Worm (Caenorhabditis elegans) whole organism, L1 larva: ENCODE results near the gene lmtr-3.

Experiments used
- C04F5.9 ChIP-seq: sonication (generic microtip); optimal IDR thresholded peaks from 2 replicates; lab custom pipeline; 2016; ENCODE audit warnings: missing genetic modification characterization, missing compliant biosample characterization
- C16A3.4 ChIP-seq: fragments of 150-350 bp; optimal IDR thresholded peaks from 2 replicates; lab custom pipeline; 2014; ENCODE audit warnings: missing biosample characterization, missing genetic modification characterization
- C34B4.2 ChIP-seq: sonication (generic microtip); optimal IDR thresholded peaks from 2 replicates; lab custom pipeline; 2017; ENCODE audit warnings: mild to moderate bottlenecking, missing genetic modification characterization, missing compliant biosample characterization
- Y116A8C.19 ChIP-seq: sonication (generic microtip); optimal IDR thresholded peaks from 2 replicates; lab custom pipeline; 2016; ENCODE audit warnings: missing compliant biosample characterization, missing genetic modification characterization, borderline replicate concordance
- aha-1 ChIP-seq: fragments of 150-350 bp; optimal IDR thresholded peaks from 2 replicates; lab custom pipeline; 2014; ENCODE audit warnings: missing biosample characterization, missing genetic modification characterization
- alr-1 ChIP-seq: fragments of 200-800 bp; sonication (Bioruptor generic); optimal IDR thresholded peaks from 2 replicates; lab custom pipeline; 2018; ENCODE audit warnings: borderline replicate concordance, mild to moderate bottlenecking, missing genetic modification characterization, missing compliant biosample characterization
- blmp-1 ChIP-seq: fragments of 150-350 bp; optimal IDR thresholded peaks from 2 replicates; lab custom pipeline; 2014; ENCODE audit warnings: missing biosample characterization, missing genetic modification characterization
- ceh-63 ChIP-seq: fragments of 200-800 bp; sonication (Bioruptor generic); optimal IDR thresholded peaks from 2 replicates; lab custom pipeline; 2018; ENCODE audit warnings: mild to moderate bottlenecking, missing genetic modification characterization, missing compliant biosample characterization
- ceh-90 ChIP-seq: sonication (generic microtip); optimal IDR thresholded peaks from 2 replicates; lab custom pipeline; 2016; ENCODE audit warnings: missing genetic modification characterization, missing compliant biosample characterization
- ces-1 ChIP-seq: fragments of 150-350 bp; optimal IDR thresholded peaks from 2 replicates; lab custom pipeline; 2014; ENCODE audit warnings: missing biosample characterization, missing genetic modification reagents, missing genetic modification characterization
- egl-13 ChIP-seq: sonication (generic microtip); optimal IDR thresholded peaks from 2 replicates; lab custom pipeline; 2016; ENCODE audit warnings: missing genotype, missing genetic modification reagents, missing genetic modification characterization, missing compliant biosample characterization
- elt-2 ChIP-seq: sonication (generic microtip); optimal IDR thresholded peaks from 2 replicates; lab custom pipeline; 2016; ENCODE audit warnings: missing genetic modification characterization, mild to moderate bottlenecking, inconsistent platforms, missing compliant biosample characterization, missing genetic modification reagents
- elt-3 ChIP-seq, 6 experiments: fragments of 150-350 bp in 1 of 6; sonication (generic microtip); optimal IDR thresholded peaks; 2 replicates each; lab custom pipeline; 2017 to 2018; ENCODE audit warnings: missing biosample characterization in 6 of 6, missing genetic modification characterization in 6 of 6, inconsistent platforms in 1 of 6
- fkh-10 ChIP-seq: sonication (generic microtip); optimal IDR thresholded peaks from 2 replicates; lab custom pipeline; 2017; ENCODE audit warnings: missing biosample characterization, missing genetic modification reagents, missing genetic modification characterization
- fkh-4 ChIP-seq: sonication (generic microtip); optimal IDR thresholded peaks from 2 replicates; lab custom pipeline; 2016; ENCODE audit warnings: missing compliant biosample characterization, missing genetic modification characterization, borderline replicate concordance
- fkh-8 ChIP-seq: sonication (generic microtip); optimal IDR thresholded peaks from 2 replicates; lab custom pipeline; 2016; ENCODE audit warnings: mild to moderate bottlenecking, missing genetic modification characterization, missing compliant biosample characterization
- grh-1 ChIP-seq: fragments of 200-800 bp; sonication (Bioruptor generic); IDR thresholded peaks from 2 replicates; pipeline ENCODE4 v1.3.6; 2022; ENCODE audit warnings: missing genetic modification reagents, missing genetic modification characterization, missing compliant biosample characterization
- hlh-17 ChIP-seq: fragments of 200-800 bp; sonication (Bioruptor generic); optimal IDR thresholded peaks from 2 replicates; lab custom pipeline; 2018; ENCODE audit warnings: missing genetic modification characterization, mild to moderate bottlenecking, missing compliant biosample characterization, moderate library complexity, borderline replicate concordance
- irx-1 ChIP-seq: sonication (generic microtip); optimal IDR thresholded peaks from 2 replicates; lab custom pipeline; 2016; ENCODE audit warnings: missing genetic modification characterization, missing compliant biosample characterization
- lin-13 ChIP-seq: fragments of 150-350 bp; optimal IDR thresholded peaks from 2 replicates; lab custom pipeline; 2014; ENCODE audit warnings: missing biosample characterization, missing genetic modification reagents, missing genetic modification characterization
- lin-14 ChIP-seq: fragments of 200-800 bp; sonication (Bioruptor generic); optimal IDR thresholded peaks from 2 replicates; lab custom pipeline; 2018; ENCODE audit warnings: mild to moderate bottlenecking, missing genetic modification characterization, moderate library complexity, missing compliant biosample characterization
- lin-35 ChIP-seq, 2 experiments: fragments of 150-350 bp; optimal IDR thresholded peaks; 2 replicates each; lab custom pipeline; 2014; ENCODE audit warnings: missing biosample characterization in 2 of 2, missing genetic modification characterization in 2 of 2, missing genetic modification reagents in 2 of 2
- lir-3 ChIP-seq: sonication (generic microtip); optimal IDR thresholded peaks from 2 replicates; lab custom pipeline; 2016; ENCODE audit warnings: mild to moderate bottlenecking, missing genetic modification characterization, moderate library complexity, missing compliant biosample characterization; ENCODE audit not compliant: poor library complexity
- mab-9 ChIP-seq: fragments of 200-800 bp; sonication (Bioruptor generic); IDR thresholded peaks from 2 replicates; pipeline ENCODE4 v1.3.6; 2022; ENCODE audit warnings: missing genetic modification reagents, missing genetic modification characterization, missing compliant biosample characterization
- mep-1 ChIP-seq: fragments of 150-350 bp; optimal IDR thresholded peaks from 2 replicates; lab custom pipeline; 2014; ENCODE audit warnings: missing biosample characterization, missing genetic modification characterization
- nhr-19 ChIP-seq: fragments of 200-800 bp; sonication (Bioruptor generic); conservative IDR thresholded peaks from 2 replicates; pipeline ENCODE4 v1.3.6; 2022; ENCODE audit warnings: missing genetic modification characterization, missing compliant biosample characterization
- nhr-237 ChIP-seq: fragments of 150-350 bp; optimal IDR thresholded peaks from 2 replicates; lab custom pipeline; 2014; ENCODE audit warnings: missing biosample characterization, missing genetic modification characterization
- nhr-47 ChIP-seq: sonication (generic microtip); optimal IDR thresholded peaks from 2 replicates; lab custom pipeline; 2016; ENCODE audit warnings: mild to moderate bottlenecking, missing genetic modification characterization, moderate library complexity, missing compliant biosample characterization
- nhr-76 ChIP-seq: sonication (generic microtip); optimal IDR thresholded peaks from 2 replicates; lab custom pipeline; 2017; ENCODE audit warnings: missing biosample characterization, missing genetic modification characterization
- nhr-77 ChIP-seq: fragments of 150-350 bp; optimal IDR thresholded peaks from 2 replicates; lab custom pipeline; 2014; ENCODE audit warnings: missing biosample characterization, missing genetic modification characterization
- nhr-84 ChIP-seq: sonication (generic microtip); optimal IDR thresholded peaks from 2 replicates; lab custom pipeline; 2017; ENCODE audit warnings: missing biosample characterization, missing genetic modification characterization
- nhr-85 ChIP-seq: sonication (generic microtip); peaks from one replicate; lab custom pipeline; 2016; ENCODE audit warnings: missing genetic modification characterization, inconsistent platforms, missing compliant biosample characterization
- pax-3 ChIP-seq: fragments of 200-800 bp; sonication (Bioruptor generic); optimal IDR thresholded peaks from 2 replicates; lab custom pipeline; 2018; ENCODE audit warnings: mild to moderate bottlenecking, missing genetic modification characterization, moderate library complexity, missing compliant biosample characterization
- pqm-1 ChIP-seq: sonication (generic microtip); optimal IDR thresholded peaks from 3 replicates; lab custom pipeline; 2017; ENCODE audit warnings: missing biosample characterization, missing genetic modification characterization
- rnt-1 ChIP-seq: sonication (generic microtip); optimal IDR thresholded peaks from 2 replicates; lab custom pipeline; 2016; ENCODE audit warnings: mild to moderate bottlenecking, missing genetic modification characterization, moderate library complexity, missing compliant biosample characterization
- snpc-4 ChIP-seq: fragments of 150-350 bp; optimal IDR thresholded peaks from 2 replicates; lab custom pipeline; 2014; ENCODE audit warnings: missing biosample characterization, missing genetic modification characterization
- snu-23 ChIP-seq: sonication (generic microtip); optimal IDR thresholded peaks from 2 replicates; lab custom pipeline; 2016; ENCODE audit warnings: missing genetic modification characterization, missing compliant biosample characterization
- sox-4 ChIP-seq: sonication (generic microtip); optimal IDR thresholded peaks from 2 replicates; lab custom pipeline; 2016; ENCODE audit warnings: missing genetic modification characterization, missing compliant biosample characterization
- sptf-1 ChIP-seq: fragments of 150-350 bp; optimal IDR thresholded peaks from 2 replicates; lab custom pipeline; 2014; ENCODE audit warnings: missing biosample characterization, missing genetic modification characterization
- sup-37 ChIP-seq: fragments of 200-800 bp; sonication (Bioruptor generic); optimal IDR thresholded peaks from 2 replicates; lab custom pipeline; 2018; ENCODE audit warnings: mild to moderate bottlenecking, missing genetic modification characterization, missing compliant biosample characterization
- swsn-7 ChIP-seq: sonication (generic microtip); optimal IDR thresholded peaks from 2 replicates; lab custom pipeline; 2016; ENCODE audit warnings: missing genetic modification characterization, missing compliant biosample characterization
- tbx-2 ChIP-seq: sonication (generic microtip); optimal IDR thresholded peaks from 2 replicates; lab custom pipeline; 2016; ENCODE audit warnings: missing genetic modification characterization, missing compliant biosample characterization
- tlp-1 ChIP-seq: fragments of 150-350 bp; optimal IDR thresholded peaks from 2 replicates; lab custom pipeline; 2014; ENCODE audit warnings: missing biosample characterization, missing genetic modification characterization
- unc-130 ChIP-seq: fragments of 150-350 bp; optimal IDR thresholded peaks from 2 replicates; lab custom pipeline; 2017; ENCODE audit warnings: missing biosample characterization, missing genetic modification characterization, inconsistent platforms
- unc-62 ChIP-seq: fragments of 150-350 bp; optimal IDR thresholded peaks from 2 replicates; lab custom pipeline; 2014; ENCODE audit warnings: missing biosample characterization, missing genetic modification reagents, missing genetic modification characterization
- unc-86 ChIP-seq: sonication (generic microtip); optimal IDR thresholded peaks from 2 replicates; lab custom pipeline; 2016; ENCODE audit warnings: missing genetic modification characterization, missing compliant biosample characterization
- unc-98 ChIP-seq: fragments of 200-800 bp; sonication (Bioruptor generic); IDR thresholded peaks from 2 replicates; pipeline ENCODE4 v1.3.6; 2022; ENCODE audit warnings: missing genetic modification characterization, missing compliant biosample characterization
- xbp-1 ChIP-seq: sonication (generic microtip); optimal IDR thresholded peaks from 2 replicates; lab custom pipeline; 2016; ENCODE audit warnings: missing genetic modification characterization, missing compliant biosample characterization
- zag-1 ChIP-seq: fragments of 150-350 bp; optimal IDR thresholded peaks from 2 replicates; lab custom pipeline; 2014; ENCODE audit warnings: missing biosample characterization, missing genetic modification characterization
- zip-4 ChIP-seq: fragments of 200-800 bp; sonication (Bioruptor generic); optimal IDR thresholded peaks from 2 replicates; lab custom pipeline; 2018; ENCODE audit warnings: mild to moderate bottlenecking, missing genetic modification characterization, moderate library complexity, missing compliant biosample characterization
- ztf-4 ChIP-seq: fragments of 150-350 bp; optimal IDR thresholded peaks from 2 replicates; lab custom pipeline; 2014; ENCODE audit warnings: missing biosample characterization, missing genetic modification characterization

Gene lmtr-3

ce11 chrV:11078104-11078724 is 45.8 kb upstream of the lmtr-3 start, which contains the start of gene act-2 (continued):
- TF ChIP-seq mab-9 (GFP tag; lab: Robert Waterston, UW) (no peak), tbx-2 (tag; lab: Kevin White, UChicago) (peak; percentile 60), nhr-19 (GFP tag; lab: Robert Waterston, UW) (peak; percentile 61), nhr-84 (no peak), snpc-4 (tag; lab: Kevin White, UChicago) (no peak), fkh-10 (GFP tag; lab: Kevin White, UChicago) (peak; percentile 47), zip-4 (GFP tag; lab: Kevin White, UChicago) (no peak), nhr-77 (tag; lab: Kevin White, UChicago) (peak; percentile 47), pqm-1 (tag; lab: Kevin White, UChicago) (no peak), snu-23 (GFP tag; lab: Kevin White, UChicago) (peak; percentile 92), unc-98 (GFP tag; lab: Robert Waterston, UW) (no peak), C04F5.9 (tag; lab: Kevin White, UChicago) (no peak), C34B4.2 (tag; lab: Kevin White, UChicago) (no peak), rnt-1 (tag; lab: Kevin White, UChicago) (peak; percentile 18), fkh-4 (no peak), swsn-7 (tag; lab: Kevin White, UChicago) (peak; percentile 75), mep-1 (tag; lab: Kevin White, UChicago) (peak; percentile 75), ztf-4 (tag; lab: Kevin White, UChicago) (peak; percentile 31), nhr-237 (tag; lab: Kevin White, UChicago) (peak; percentile 33), xbp-1 (peak; percentile 69), blmp-1 (tag; lab: Kevin White, UChicago) (peak; percentile 28), sox-4 (no peak), egl-13 (tag; lab: Kevin White, UChicago) (no peak), unc-62 (GFP tag; lab: Kevin White, UChicago) (no peak), ces-1 (GFP tag; lab: Kevin White, UChicago) (no peak), grh-1 (GFP tag; lab: Robert Waterston, UW) (no peak), ceh-63 (no peak), ceh-90 (no peak), unc-86 (tag; lab: Kevin White, UChicago) (peak; percentile 68), lin-14 (GFP tag; lab: Kevin White, UChicago) (peak; percentile 94), pax-3 (tag; lab: Kevin White, UChicago) (peak; percentile 7), fkh-8 (tag; lab: Kevin White, UChicago) (peak; percentile 87), nhr-76 (tag; lab: Kevin White, UChicago) (no peak), nhr-85 (tag; lab: Kevin White, UChicago) (peak; percentile 87), zag-1 (tag; lab: Kevin White, UChicago) (no peak), irx-1 (no peak), elt-3 (tag; optimal IDR thresholded peaks at IDR 0.05; lab: Kevin White, UChicago) (peak in 4 of 6 experiments; percentile 53 to 94 (median 74)), lir-3 (tag; lab: Kevin White, UChicago) (peak; percentile 32), Y116A8C.19 (no peak), lin-13 (peak; percentile 77), nhr-47 (tag; lab: Kevin White, UChicago) (peak; percentile 73), sptf-1 (tag; lab: Kevin White, UChicago) (no peak), lin-35 (GFP tag; optimal IDR thresholded peaks at IDR 0.05; lab: Kevin White, UChicago) (peak; percentile 91 to 92), elt-2 (tag; lab: Kevin White, UChicago) (peak; percentile 75), C16A3.4 (tag; lab: Kevin White, UChicago) (peak; percentile 66), sup-37 (GFP tag; lab: Kevin White, UChicago) (no peak), tlp-1 (tag; lab: Kevin White, UChicago) (no peak), aha-1 (no peak), unc-130 (tag; lab: Kevin White, UChicago) (no peak), alr-1 (tag; lab: Kevin White, UChicago) (no peak), hlh-17 (GFP tag; lab: Kevin White, UChicago) (no peak)
